Worm (Caenorhabditis elegans): ENCODE results near the gene ucr-2.3.
A peak's percentile ranks its signal among the peaks of the same experiment; 100 is the strongest.

DNA sequence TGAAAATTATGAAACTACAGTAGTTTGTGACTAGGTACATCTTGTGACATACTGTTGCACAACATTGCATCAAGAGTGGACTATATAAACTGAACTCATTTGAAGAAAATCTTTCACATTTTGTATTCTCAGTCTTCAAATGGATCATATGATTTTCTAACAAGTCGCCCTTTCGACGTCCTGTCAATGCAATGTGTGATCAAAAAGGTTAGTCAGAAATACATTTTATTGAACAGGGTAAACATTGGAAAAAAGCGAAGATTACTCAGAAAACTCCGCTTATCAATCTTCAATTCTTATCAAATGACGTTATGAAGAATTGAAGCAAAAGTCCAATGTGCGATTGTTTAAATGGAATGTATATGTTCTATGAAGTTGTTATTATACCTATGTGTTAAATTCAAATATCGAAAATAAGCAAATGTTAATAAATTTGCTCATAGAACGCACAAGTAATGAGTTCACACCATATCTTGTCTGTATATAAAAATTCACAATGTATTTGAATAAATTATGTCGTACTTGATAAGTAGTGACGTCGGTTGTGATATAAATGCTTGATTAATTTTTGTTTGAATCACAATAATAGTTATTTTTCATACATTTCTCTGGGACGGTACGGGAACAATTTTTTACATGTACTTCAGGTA is 46.7 kb upstream of the ucr-2.3 start, which contains the start of gene zip-2:
- peak; percentile 27 for TF ChIP-seq madf-10 (tag; optimal IDR thresholded peaks at IDR 0.05)
- TF ChIP-seq mel-28 (tag; optimal IDR thresholded peaks at IDR 0.05; ENCODE audit: borderline replicate concordance): no peak
- TF ChIP-seq somi-1 (GFP tag; optimal IDR thresholded peaks at IDR 0.05): no peak
- no peak for TF ChIP-seq ccch-3 (GFP tag; optimal IDR thresholded peaks at IDR 0.05)
- TF ChIP-seq unc-62 (GFP tag; optimal IDR thresholded peaks at IDR 0.05): peak; percentile 8
- no peak for TF ChIP-seq lsy-27 (tag; optimal IDR thresholded peaks at IDR 0.05; ENCODE audit: borderline replicate concordance, insufficient read depth)
- no peak for TF ChIP-seq dox-1 (GFP tag; IDR thresholded peaks at IDR 0.05)
- TF ChIP-seq repo-1 (tag; optimal IDR thresholded peaks at IDR 0.05): no peak
- TF ChIP-seq mes-4 (tag; optimal IDR thresholded peaks at IDR 0.05): no peak
- TF ChIP-seq ama-1 (optimal IDR thresholded peaks at IDR 0.05): no peak
- TF ChIP-seq ama-1 (GFP tag; optimal IDR thresholded peaks at IDR 0.05): no peak
- no peak for TF ChIP-seq nhr-90 (tag; optimal IDR thresholded peaks at IDR 0.05)
- no peak for TF ChIP-seq unc-130 (GFP tag; optimal IDR thresholded peaks at IDR 0.05)
- no peak for TF ChIP-seq ceh-100 (GFP tag; IDR thresholded peaks at IDR 0.05)
- TF ChIP-seq mcd-1 (GFP tag; IDR thresholded peaks at IDR 0.05): no peak
